Worm (Caenorhabditis elegans) whole organism, L4/young adult: ENCODE data around the gene xdh-1.

Experiments
- W03F9.2 ChIP-seq: fragments of 150-350 bp; optimal IDR thresholded peaks from 2 replicates; lab custom pipeline; 2014; ENCODE audit warnings: missing biosample characterization, missing genetic modification characterization
- dao-5 ChIP-seq: sonication (generic microtip); optimal IDR thresholded peaks from 2 replicates; lab custom pipeline; 2016; ENCODE audit warnings: missing genotype, missing genetic modification characterization, moderate library complexity, missing compliant biosample characterization
- him-1 ChIP-seq: sonication (generic microtip); optimal IDR thresholded peaks from 2 replicates; lab custom pipeline; 2016; ENCODE audit warnings: missing genotype, missing genetic modification reagents, missing genetic modification characterization, missing compliant biosample characterization

ce11 chrIV:14444077-14444476, 31.4 kb upstream of the xdh-1 start, which contains the start of gene tra-3:
- no peak for TF ChIP-seq dao-5 (tag; lab: Kevin White, UChicago)
- no peak for TF ChIP-seq him-1 (tag; lab: Kevin White, UChicago)
- no peak for TF ChIP-seq W03F9.2 (tag; lab: Kevin White, UChicago)
